Fruit fly (Drosophila melanogaster) whole organism, embryonic: ENCODE results near the gene Ugt316A1.
A peak's percentile ranks its signal among the peaks of the same experiment; 100 is the strongest.

ENCODE experiments used
- Aef1 ChIP-seq: fragments of 200-800 bp; sonication (Bioruptor generic); IDR thresholded peaks from 3 replicates; pipeline ENCODE4 v1.3.6; 2022; ENCODE audit warnings: missing biosample characterization, missing genetic modification characterization
- Atf-2 ChIP-seq: fragments of 200-800 bp; sonication (Bioruptor generic); optimal IDR thresholded peaks from 2 replicates; lab custom pipeline; 2016; ENCODE audit warnings: missing biosample characterization, missing genetic modification characterization
- B-H2 ChIP-seq: fragments of 200-800 bp; sonication (Bioruptor generic); optimal IDR thresholded peaks from 2 replicates; lab custom pipeline; 2018; ENCODE audit warnings: missing biosample characterization, mild to moderate bottlenecking, missing genetic modification characterization
- CG10267 ChIP-seq: fragments of 200-800 bp; sonication (Bioruptor generic); optimal IDR thresholded peaks from 2 replicates; lab custom pipeline; 2018; ENCODE audit warnings: missing biosample characterization, mild to moderate bottlenecking, missing genetic modification characterization, moderate library complexity
- CG10321 ChIP-seq: fragments of 200-800 bp; sonication (Bioruptor generic); IDR thresholded peaks from 2 replicates; pipeline ENCODE4 v1.3.6; 2022; ENCODE audit warnings: missing biosample characterization, missing genetic modification characterization
- CG10431 ChIP-seq: fragments of 200-800 bp; sonication (Bioruptor generic); optimal IDR thresholded peaks from 3 replicates; lab custom pipeline; 2018; ENCODE audit warnings: missing biosample characterization, mild to moderate bottlenecking, missing genetic modification characterization
- CG10959 ChIP-seq: fragments of 200-800 bp; sonication (Bioruptor generic); IDR thresholded peaks from 2 replicates; pipeline ENCODE4 v1.3.6; 2022; ENCODE audit warnings: missing biosample characterization, missing genetic modification characterization
- CG12744 ChIP-seq: fragments of 200-800 bp; sonication (Bioruptor generic); optimal IDR thresholded peaks from 2 replicates; lab custom pipeline; 2016; ENCODE audit warnings: missing biosample characterization, missing genetic modification characterization
- CG13424 ChIP-seq: fragments of 200-800 bp; sonication (Bioruptor generic); optimal IDR thresholded peaks from 2 replicates; lab custom pipeline; 2019; ENCODE audit warnings: missing biosample characterization, mild to moderate bottlenecking, missing genetic modification characterization, moderate library complexity
- CG15011 ChIP-seq: fragments of 200-800 bp; sonication (Bioruptor generic); optimal IDR thresholded peaks from 3 replicates; lab custom pipeline; 2018; ENCODE audit warnings: missing biosample characterization, mild to moderate bottlenecking, missing genetic modification characterization
- CG17186 ChIP-seq: fragments of 200-800 bp; sonication (Bioruptor generic); optimal IDR thresholded peaks from 3 replicates; lab custom pipeline; 2017; ENCODE audit warnings: missing biosample characterization, missing genetic modification reagents, missing genetic modification characterization
- CG2116 ChIP-seq: fragments of 200-800 bp; sonication (Bioruptor generic); optimal IDR thresholded peaks from 3 replicates; lab custom pipeline; 2018; ENCODE audit warnings: missing biosample characterization, mild to moderate bottlenecking, missing genetic modification characterization
- CG2202 ChIP-seq: fragments of 200-800 bp; sonication (Bioruptor generic); optimal IDR thresholded peaks from 2 replicates; lab custom pipeline; 2018; ENCODE audit warnings: missing biosample characterization, mild to moderate bottlenecking, missing genetic modification characterization
- CG31441 ChIP-seq: fragments of 200-800 bp; sonication (Bioruptor generic); IDR thresholded peaks from 2 replicates; pipeline ENCODE4 v1.3.6; 2022; ENCODE audit warnings: missing biosample characterization, missing genetic modification characterization
- CG3163 ChIP-seq: fragments of 200-800 bp; sonication (Bioruptor generic); optimal IDR thresholded peaks from 3 replicates; lab custom pipeline; 2016; ENCODE audit warnings: missing biosample characterization, missing genetic modification characterization
- CG32532 ChIP-seq: fragments of 200-800 bp; sonication (Bioruptor generic); IDR thresholded peaks from 2 replicates; pipeline ENCODE4 v1.3.6; 2022; ENCODE audit warnings: missing biosample characterization, missing genetic modification characterization
- CG4404 ChIP-seq: fragments of 200-800 bp; sonication (Bioruptor generic); IDR thresholded peaks from 2 replicates; pipeline ENCODE4 v1.3.6; 2022; ENCODE audit warnings: missing biosample characterization, missing genetic modification characterization
- CG4617 ChIP-seq: fragments of 200-800 bp; sonication (Bioruptor generic); optimal IDR thresholded peaks from 3 replicates; lab custom pipeline; 2016; ENCODE audit warnings: missing biosample characterization, missing genetic modification characterization, borderline replicate concordance
- CG6254 ChIP-seq: fragments of 200-800 bp; sonication (Bioruptor generic); optimal IDR thresholded peaks from 3 replicates; lab custom pipeline; 2017; ENCODE audit warnings: mild to moderate bottlenecking, missing biosample characterization, missing genetic modification reagents, missing genetic modification characterization
- CG7372 ChIP-seq: fragments of 200-800 bp; sonication (Bioruptor generic); IDR thresholded peaks from 2 replicates; pipeline ENCODE4 v1.3.6; 2022; ENCODE audit warnings: missing biosample characterization, missing genetic modification characterization
- CG8281 ChIP-seq: fragments of 200-800 bp; sonication (Bioruptor generic); optimal IDR thresholded peaks from 2 replicates; lab custom pipeline; 2018; ENCODE audit warnings: missing biosample characterization, mild to moderate bottlenecking, missing genetic modification characterization, moderate library complexity
- Dfd ChIP-seq, 2 experiments: fragments of >200 bp; optimal IDR thresholded peaks; 2 replicates each; lab custom pipeline; 2017; ENCODE audit warnings: missing biosample characterization in 2 of 2, missing genetic modification characterization in 2 of 2
- Doc2 ChIP-seq: fragments of 200-800 bp; sonication (Bioruptor generic); IDR thresholded peaks from 2 replicates; pipeline ENCODE4 v1.3.6; 2022; ENCODE audit warnings: missing biosample characterization, missing genetic modification characterization
- Doc3 ChIP-seq: fragments of 200-800 bp; sonication (Bioruptor generic); IDR thresholded peaks from 3 replicates; pipeline ENCODE4 v1.3.6; 2022; ENCODE audit warnings: missing biosample characterization, missing genetic modification characterization; ENCODE audit not compliant: partially characterized antibody
- Gug ChIP-seq: fragments of 200-800 bp; sonication (Bioruptor generic); IDR thresholded peaks from 4 replicates; pipeline ENCODE4 v1.3.6; 2022; ENCODE audit warnings: missing biosample characterization, missing genetic modification characterization
- HLHmδ ChIP-seq: fragments of 200-800 bp; sonication (Bioruptor generic); optimal IDR thresholded peaks from 2 replicates; lab custom pipeline; 2018; ENCODE audit warnings: missing biosample characterization, mild to moderate bottlenecking, missing genetic modification characterization, moderate library complexity
- Hr39 ChIP-seq: fragments of >200 bp; optimal IDR thresholded peaks from 2 replicates; lab custom pipeline; 2017
- NK7.1 ChIP-seq: fragments of 200-800 bp; sonication (Bioruptor generic); optimal IDR thresholded peaks from 3 replicates; lab custom pipeline; 2016; ENCODE audit warnings: missing biosample characterization, missing genetic modification characterization
- Opbp ChIP-seq: fragments of 200-800 bp; sonication (Bioruptor generic); IDR thresholded peaks from 3 replicates; pipeline ENCODE4 v1.3.6; 2022; ENCODE audit warnings: missing biosample characterization, missing genetic modification characterization; ENCODE audit not compliant: partially characterized antibody
- Sry-δ ChIP-seq: fragments of 200-800 bp; sonication (Bioruptor generic); optimal IDR thresholded peaks from 2 replicates; lab custom pipeline; 2016; ENCODE audit warnings: missing biosample characterization, missing genetic modification characterization
- YL-1 ChIP-seq: fragments of 200-800 bp; sonication (Bioruptor generic); optimal IDR thresholded peaks from 3 replicates; lab custom pipeline; 2017; ENCODE audit warnings: missing biosample characterization, mild to moderate bottlenecking, missing genetic modification characterization
- ab ChIP-seq: fragments of 200-800 bp; sonication (Bioruptor generic); optimal IDR thresholded peaks from 2 replicates; lab custom pipeline; 2016; ENCODE audit warnings: missing biosample characterization, missing genetic modification characterization
- abd-A ChIP-seq: fragments of 200-800 bp; sonication (Bioruptor generic); optimal IDR thresholded peaks from 3 replicates; lab custom pipeline; 2019; ENCODE audit warnings: missing biosample characterization, mild to moderate bottlenecking, missing genetic modification characterization, moderate library complexity
- amos ChIP-seq: fragments of 200-800 bp; sonication (Bioruptor generic); IDR thresholded peaks from 2 replicates; pipeline ENCODE4 v1.3.6; 2022; ENCODE audit warnings: missing biosample characterization, missing genetic modification characterization; ENCODE audit not compliant: partially characterized antibody
- ap ChIP-seq: fragments of 200-800 bp; sonication (Bioruptor generic); IDR thresholded peaks from 2 replicates; pipeline ENCODE4 v1.3.6; 2022; ENCODE audit warnings: missing biosample characterization, missing genetic modification characterization
- crol ChIP-seq: fragments of 200-800 bp; sonication (Bioruptor generic); IDR thresholded peaks from 2 replicates; pipeline ENCODE4 v1.3.6; 2022; ENCODE audit warnings: missing biosample characterization, missing genetic modification characterization
- exex ChIP-seq: fragments of 200-800 bp; sonication (Bioruptor generic); optimal IDR thresholded peaks from 4 replicates; lab custom pipeline; 2018; ENCODE audit warnings: missing biosample characterization, mild to moderate bottlenecking, missing genetic modification characterization, moderate library complexity
- gcm ChIP-seq: fragments of 200-800 bp; sonication (Bioruptor generic); optimal IDR thresholded peaks from 2 replicates; lab custom pipeline; 2019; ENCODE audit warnings: missing biosample characterization, mild to moderate bottlenecking, missing genetic modification characterization, moderate library complexity
- gcm2 ChIP-seq: fragments of 200-800 bp; sonication (Bioruptor generic); optimal IDR thresholded peaks from 2 replicates; lab custom pipeline; 2016; ENCODE audit warnings: missing biosample characterization, missing genetic modification characterization
- grn ChIP-seq: fragments of 200-800 bp; sonication (Bioruptor generic); optimal IDR thresholded peaks from 3 replicates; lab custom pipeline; 2017; ENCODE audit warnings: missing biosample characterization, missing genetic modification characterization
- ham ChIP-seq: fragments of 200-800 bp; sonication (Bioruptor generic); IDR thresholded peaks from 2 replicates; pipeline ENCODE4 v1.3.6; 2022; ENCODE audit warnings: missing biosample characterization, missing genetic modification characterization
- kay ChIP-seq: fragments of 200-800 bp; sonication (Bioruptor generic); optimal IDR thresholded peaks from 2 replicates; lab custom pipeline; 2016; ENCODE audit warnings: missing biosample characterization, missing genetic modification characterization
- onecut ChIP-seq: fragments of 200-800 bp; sonication (Bioruptor generic); IDR thresholded peaks from 2 replicates; pipeline ENCODE4 v1.3.6; 2022; ENCODE audit warnings: missing biosample characterization, missing genetic modification characterization
- org-1 ChIP-seq: fragments of 200-800 bp; sonication (Bioruptor generic); optimal IDR thresholded peaks from 2 replicates; lab custom pipeline; 2017; ENCODE audit warnings: missing biosample characterization, missing genetic modification characterization
- prd ChIP-seq, 3 experiments: fragments of >200 bp in 2 of 3; fragments of 200-800 bp in 1 of 3; sonication (Bioruptor generic) in 1 of 3; optimal IDR thresholded peaks in 2 of 3; IDR thresholded peaks in 1 of 3; 2 replicates in 2 of 3; 3 replicates in 1 of 3; pipeline versions ENCODE4 v1.3.6 to Lab custom; 2017 to 2022; ENCODE audit warnings: missing biosample characterization in 1 of 3, missing genetic modification characterization in 1 of 3
- pum ChIP-seq: fragments of 200-800 bp; sonication (Bioruptor generic); optimal IDR thresholded peaks from 2 replicates; lab custom pipeline; 2016; ENCODE audit warnings: missing biosample characterization, missing genetic modification characterization
- repo ChIP-seq: fragments of 200-800 bp; sonication (Bioruptor generic); optimal IDR thresholded peaks from 2 replicates; lab custom pipeline; 2016; ENCODE audit warnings: missing biosample characterization, missing genetic modification characterization
- ro ChIP-seq: fragments of 200-800 bp; sonication (Bioruptor generic); IDR thresholded peaks from 2 replicates; pipeline ENCODE4 v1.3.6; 2022; ENCODE audit warnings: missing biosample characterization, missing genetic modification characterization
- salm ChIP-seq: fragments of 200-800 bp; sonication (Bioruptor generic); optimal IDR thresholded peaks from 2 replicates; lab custom pipeline; 2018; ENCODE audit warnings: missing biosample characterization, mild to moderate bottlenecking, missing genetic modification characterization
- sisA ChIP-seq: fragments of 200-800 bp; sonication (Bioruptor generic); IDR thresholded peaks from 2 replicates; pipeline ENCODE4 v1.3.6; 2022; ENCODE audit warnings: missing biosample characterization, missing genetic modification characterization
- vnd ChIP-seq: fragments of 200-800 bp; sonication (Bioruptor generic); IDR thresholded peaks from 3 replicates; pipeline ENCODE4 v1.3.6; 2022; ENCODE audit warnings: missing biosample characterization, missing genetic modification characterization; ENCODE audit not compliant: partially characterized antibody

Ugt316A1 gene

DNA sequence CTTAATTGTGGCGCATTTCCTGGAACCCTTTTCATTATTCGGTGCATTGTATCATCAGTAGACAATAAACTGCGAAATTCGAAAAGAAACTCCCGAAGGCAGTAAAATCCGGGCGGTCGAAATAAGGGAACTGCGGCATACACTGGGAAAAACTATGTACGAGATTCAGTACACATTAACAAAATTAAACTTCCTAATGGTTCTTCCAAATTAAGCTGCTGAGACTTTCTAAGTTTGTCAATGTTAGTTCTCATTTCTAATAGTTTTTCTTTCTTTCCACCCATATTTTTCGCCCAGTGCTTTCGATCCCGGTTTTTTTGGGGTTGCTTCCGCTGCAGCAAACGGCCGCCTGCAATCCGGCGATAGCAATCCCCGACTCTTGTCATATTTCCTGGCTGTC, 37.8 kb downstream of the Ugt316A1 start (continued):
- TF ChIP-seq CG17186 (no peak), CG10959 (GFP tag; lab: Robert Waterston, UW) (no peak), CG4617 (GFP tag; lab: Kevin White, UChicago) (peak; percentile 33), ham (GFP tag; lab: Robert Waterston, UW) (no peak), grn (GFP tag; lab: Kevin White, UChicago) (peak; percentile 4), CG4404 (GFP tag; lab: Robert Waterston, UW) (peak; percentile 81), Doc2 (GFP tag; lab: Robert Waterston, UW) (0 out of 2 replicates have a peak, but pooled peaks have one; percentile 12), CG10267 (peak; percentile 41), CG3163 (GFP tag; lab: Kevin White, UChicago) (peak; percentile 29), Aef1 (0 out of 3 replicates have a peak, but pooled peaks have one; percentile 29), HLHmδ (no peak), gcm (peak; percentile 64), Dfd (GFP tag; optimal IDR thresholded peaks at IDR 0.05; lab: Kevin White, UChicago) (no peak), prd (optimal IDR thresholded peaks at IDR 0.05; lab: Kevin White, UChicago) (no peak), prd (GFP tag; IDR thresholded peaks at IDR 0.05; lab: Robert Waterston, UW) (peak; percentile 91), Gug (GFP tag; lab: Robert Waterston, UW) (peak; percentile 72; the same call in 3 of the 4 replicates), CG8281 (tag; lab: Kevin White, UChicago) (peak; percentile 51), CG6254 (peak; percentile 83), vnd (GFP tag; lab: Robert Waterston, UW) (no peak), CG7372 (GFP tag; lab: Robert Waterston, UW) (0 out of 2 replicates have a peak, but pooled peaks have one; percentile 30), crol (no peak), kay (GFP tag; lab: Kevin White, UChicago) (peak; percentile 63), Opbp (GFP tag; lab: Robert Waterston, UW) (no peak), ap (GFP tag; lab: Robert Waterston, UW) (peak; percentile 79), CG10431 (GFP tag; lab: Kevin White, UChicago) (peak; percentile 72), CG2116 (GFP tag; lab: Kevin White, UChicago) (peak; percentile 24), abd-A (tag; lab: Kevin White, UChicago) (no peak), CG15011 (GFP tag; lab: Kevin White, UChicago) (peak; percentile 43), CG31441 (GFP tag; lab: Robert Waterston, UW) (peak; percentile 88), YL-1 (GFP tag; lab: Kevin White, UChicago) (no peak), Sry-δ (GFP tag; lab: Kevin White, UChicago) (peak; percentile 51), gcm2 (GFP tag; lab: Kevin White, UChicago) (peak; percentile 76), Hr39 (lab: Kevin White, UChicago) (no peak), NK7.1 (GFP tag; lab: Kevin White, UChicago) (peak; percentile 61), sisA (peak; percentile 64), amos (GFP tag; lab: Robert Waterston, UW) (no peak), B-H2 (GFP tag; lab: Kevin White, UChicago) (no peak), onecut (no peak; the same call in none of the 2 replicates), Atf-2 (GFP tag; lab: Kevin White, UChicago) (peak; percentile 74), Doc3 (GFP tag; lab: Robert Waterston, UW) (no peak), CG12744 (GFP tag; lab: Kevin White, UChicago) (peak; percentile 59), exex (tag; lab: Kevin White, UChicago) (no peak), CG13424 (tag; lab: Kevin White, UChicago) (peak; percentile 79), salm (tag; lab: Kevin White, UChicago) (no peak), repo (peak; percentile 70), ab (GFP tag; lab: Kevin White, UChicago) (peak; percentile 19), CG10321 (GFP tag; lab: Robert Waterston, UW) (0 out of 2 replicates have a peak, but pooled peaks have one; percentile 13), org-1 (GFP tag; lab: Kevin White, UChicago) (peak; percentile 38), ro (GFP tag; lab: Robert Waterston, UW) (peak; percentile 61; the same call in 1 of the 2 replicates), pum (GFP tag; lab: Kevin White, UChicago) (peak; percentile 60), CG32532 (peak; percentile 74; the same call in 1 of the 2 replicates), CG2202 (tag; lab: Kevin White, UChicago) (peak; percentile 70)
